Worm (Caenorhabditis elegans): ENCODE data around the gene lin-18.

DNA sequence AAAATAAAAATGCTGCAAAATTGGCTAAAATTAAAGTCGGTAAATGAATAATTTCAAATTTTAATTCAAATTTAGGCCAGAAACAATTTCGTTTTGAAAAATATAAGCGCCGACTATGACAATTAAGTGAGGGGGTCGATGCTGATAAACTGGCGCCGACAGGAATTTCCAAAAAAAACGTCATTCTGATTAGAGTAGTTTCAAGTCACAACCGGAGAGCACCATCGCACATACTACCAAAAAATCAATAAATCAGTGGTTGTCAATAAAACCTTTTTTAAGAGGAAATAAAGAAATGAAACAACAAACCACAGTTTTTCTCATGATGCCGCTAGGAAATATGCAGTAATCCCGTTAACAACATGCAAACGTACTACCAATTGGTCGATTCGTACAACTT is 9.3 kb upstream of the lin-18 start:
- TF ChIP-seq tbx-37 (GFP tag; conservative IDR thresholded peaks at IDR 0.05) (no peak), aly-1 (tag; optimal IDR thresholded peaks at IDR 0.05) (no peak), hmg-4 (GFP tag; optimal IDR thresholded peaks at IDR 0.05) (no peak), flt-1 (GFP tag; IDR thresholded peaks at IDR 0.05) (no peak), ama-1 (optimal IDR thresholded peaks at IDR 0.05) (no peak), sea-1 (GFP tag; conservative IDR thresholded peaks at IDR 0.05) (no peak), hnd-1 (tag; optimal IDR thresholded peaks at IDR 0.05) (no peak), ets-7 (tag; optimal IDR thresholded peaks at IDR 0.05) (no peak), hmbx-1 (tag; optimal IDR thresholded peaks at IDR 0.05) (no peak), ceh-36 (tag; optimal IDR thresholded peaks at IDR 0.05) (no peak), F13C5.2 (tag; optimal IDR thresholded peaks at IDR 0.05) (no peak), B0310.2 (tag; optimal IDR thresholded peaks at IDR 0.05) (no peak), pes-1 (GFP tag; IDR thresholded peaks at IDR 0.05) (no peak), tbx-11 (GFP tag; IDR thresholded peaks at IDR 0.05) (no peak)

All from whole organism, early embryonic.